Worm (Caenorhabditis elegans): ENCODE data around the gene nas-27.

The nas-27 gene

DNA sequence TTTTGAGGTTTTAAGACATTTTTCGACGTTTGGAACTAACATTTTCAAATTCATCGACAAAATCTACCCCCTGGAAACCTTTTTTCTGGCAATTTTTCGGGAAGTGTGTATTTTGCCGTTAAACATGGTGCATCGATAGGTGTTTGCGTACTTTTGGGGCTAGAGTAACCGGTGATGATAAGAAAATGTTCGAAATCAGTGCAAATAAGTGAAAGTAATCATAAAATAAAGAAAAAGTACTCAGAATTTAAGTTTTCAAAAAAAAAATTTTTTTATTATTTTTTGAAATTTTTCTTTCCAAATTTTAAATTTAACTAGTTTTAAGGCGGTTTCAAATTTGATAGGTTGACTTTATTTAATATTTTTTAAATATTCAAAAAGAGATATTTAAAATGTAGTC, at the start of gene nas-27:
nas-27 (minus strand) TSS at position 101 of the 400 bp plus-strand sequence.
- TF ChIP-seq sdz-38 (tag; optimal IDR thresholded peaks at IDR 0.05) (no peak), T26A5.8 (tag; optimal IDR thresholded peaks at IDR 0.05) (no peak), nhr-27 (tag; optimal IDR thresholded peaks at IDR 0.05) (no peak), Y79H2A.3 (GFP tag; conservative IDR thresholded peaks at IDR 0.05) (no peak), let-526 (GFP tag; IDR thresholded peaks at IDR 0.05) (no peak), snpc-4 (GFP tag; optimal IDR thresholded peaks at IDR 0.05) (no peak), snpc-4 (tag; optimal IDR thresholded peaks at IDR 0.05) (no peak), mxl-1 (tag; optimal IDR thresholded peaks at IDR 0.05) (no peak), attf-5 (GFP tag; optimal IDR thresholded peaks at IDR 0.05) (no peak), F33H1.4 (GFP tag; IDR thresholded peaks at IDR 0.05) (no peak), nhr-179 (tag; optimal IDR thresholded peaks at IDR 0.05) (no peak), mcd-1 (GFP tag; IDR thresholded peaks at IDR 0.05) (no peak), lag-1 (GFP tag; IDR thresholded peaks at IDR 0.05) (no peak), ztf-25 (GFP tag; IDR thresholded peaks at IDR 0.05) (no peak), ztf-6 (GFP tag; IDR thresholded peaks at IDR 0.05) (no peak), ceh-58 (GFP tag; IDR thresholded peaks at IDR 0.05) (no peak), Y95B8A.8 (GFP tag; IDR thresholded peaks at IDR 0.05) (no peak), attf-3 (GFP tag; conservative IDR thresholded peaks at IDR 0.05) (no peak)

DNA sequence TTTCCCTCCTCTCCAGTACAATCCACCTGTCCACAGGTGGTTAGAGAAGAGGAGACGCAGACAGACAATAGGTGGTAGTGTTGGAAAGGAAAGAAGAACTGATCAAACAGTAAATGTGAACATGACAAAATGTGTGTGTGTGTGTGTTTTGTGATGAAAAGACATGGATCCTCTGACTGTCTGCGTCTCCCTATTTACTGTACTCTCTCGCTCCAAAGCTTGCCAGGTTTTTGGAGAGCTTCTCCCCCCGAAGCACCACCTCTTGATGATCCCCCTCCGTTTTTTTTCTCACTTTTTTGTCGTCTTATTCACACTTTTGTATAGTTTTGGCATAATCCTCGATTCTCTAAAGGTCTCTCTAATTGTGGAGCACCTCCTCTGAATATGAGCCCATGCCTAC, 38.1 kb upstream of the nas-27 start:
- TF ChIP-seq somi-1 (GFP tag; optimal IDR thresholded peaks at IDR 0.05) (no peak), mel-28 (tag; optimal IDR thresholded peaks at IDR 0.05; ENCODE audit: borderline replicate concordance) (no peak), B0336.3 (GFP tag; IDR thresholded peaks at IDR 0.05) (no peak), nfyb-1 (GFP tag; IDR thresholded peaks at IDR 0.05) (no peak), hmg-1.2 (GFP tag; IDR thresholded peaks at IDR 0.05) (peak; percentile 87)

DNA sequence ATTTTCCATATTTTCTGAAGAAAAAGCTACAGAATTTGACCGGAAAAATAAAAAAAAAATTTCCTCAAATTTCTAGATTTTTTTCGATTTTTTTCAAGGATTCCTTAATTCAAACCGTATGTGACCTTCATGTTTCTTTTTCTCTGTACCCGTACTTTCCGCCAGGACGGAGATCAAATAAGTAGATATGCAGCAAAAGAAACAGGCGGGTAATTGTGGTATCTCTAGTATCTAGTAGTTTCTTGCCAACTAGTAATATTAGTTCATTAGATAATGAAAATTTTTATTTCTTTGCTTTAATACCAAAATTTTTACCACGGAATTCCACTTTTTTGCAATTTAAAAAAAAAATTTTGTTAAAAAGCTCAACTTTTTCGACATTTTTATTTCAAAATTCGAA, 35.5 kb upstream of the nas-27 start:
- TF ChIP-seq D2030.7 (GFP tag; IDR thresholded peaks at IDR 0.05) (no peak), egrh-3 (GFP tag; IDR thresholded peaks at IDR 0.05) (no peak), ztf-28 (GFP tag; IDR thresholded peaks at IDR 0.05) (no peak), athp-1 (tag; optimal IDR thresholded peaks at IDR 0.05) (no peak), snpc-4 (GFP tag; optimal IDR thresholded peaks at IDR 0.05) (no peak), snpc-4 (tag; optimal IDR thresholded peaks at IDR 0.05) (no peak), ztf-22 (GFP tag; optimal IDR thresholded peaks at IDR 0.05) (no peak), atf-7 (tag; optimal IDR thresholded peaks at IDR 0.05) (no peak), T07F8.4 (tag; optimal IDR thresholded peaks at IDR 0.05) (no peak), him-1 (tag; optimal IDR thresholded peaks at IDR 0.05) (no peak), ceh-27 (GFP tag; optimal IDR thresholded peaks at IDR 0.05) (no peak), fkh-3 (tag; optimal IDR thresholded peaks at IDR 0.05) (no peak), Y67H2A.10 (GFP tag; conservative IDR thresholded peaks at IDR 0.05) (no peak), lin-35 (GFP tag; optimal IDR thresholded peaks at IDR 0.05) (no peak), repo-1 (tag; optimal IDR thresholded peaks at IDR 0.05) (no peak), lir-1 (GFP tag; conservative IDR thresholded peaks at IDR 0.05) (no peak), nhr-90 (tag; optimal IDR thresholded peaks at IDR 0.05) (no peak)
